Fruit fly (Drosophila melanogaster): ENCODE data around the gene Crk.
A peak's percentile ranks its signal among the peaks of the same experiment; 100 is the strongest.

Gene Crk

dm6 chr4:180780-181179 lies 29.2 kb upstream of the Crk start (continued):
- TF ChIP-seq CG6813 (GFP tag; optimal IDR thresholded peaks at IDR 0.05) (no peak), pita (GFP tag; optimal IDR thresholded peaks at IDR 0.05) (no peak), gem (tag; optimal IDR thresholded peaks at IDR 0.05) (peak; percentile 5), az2 (GFP tag; optimal IDR thresholded peaks at IDR 0.05) (no peak), CG31388 (GFP tag; optimal IDR thresholded peaks at IDR 0.05) (no peak)

- TF ChIP-seq insv (GFP tag; optimal IDR thresholded peaks at IDR 0.05), result no peak
- TF ChIP-seq Chrac-16 (GFP tag; optimal IDR thresholded peaks at IDR 0.05), result no peak
- peak; percentile 38; the same call in 1 of the 3 replicates for TF ChIP-seq row (GFP tag; IDR thresholded peaks at IDR 0.05)
- TF ChIP-seq ac (GFP tag; optimal IDR thresholded peaks at IDR 0.05), result no peak
- TF ChIP-seq cwo (GFP tag; optimal IDR thresholded peaks at IDR 0.05), result no peak
- TF ChIP-seq onecut (GFP tag; IDR thresholded peaks at IDR 0.05), result peak; percentile 5; the same call in 1 of the 2 replicates
- no peak for TF ChIP-seq CG6813 (GFP tag; optimal IDR thresholded peaks at IDR 0.05)
- TF ChIP-seq CG7745 (tag; optimal IDR thresholded peaks at IDR 0.05), result no peak
- TF ChIP-seq MESR4 (GFP tag; optimal IDR thresholded peaks at IDR 0.05), result peak; percentile 5
- TF ChIP-seq CG13624 (GFP tag; optimal IDR thresholded peaks at IDR 0.05), result no peak
- TF ChIP-seq maf-S (GFP tag; optimal IDR thresholded peaks at IDR 0.05), result no peak
- TF ChIP-seq sens (GFP tag), result peak; percentile 53
- TF ChIP-seq CG6765 (GFP tag; optimal IDR thresholded peaks at IDR 0.05), result no peak
- TF ChIP-seq CG11723 (GFP tag; optimal IDR thresholded peaks at IDR 0.05), result peak; percentile 85
- TF ChIP-seq vnd (GFP tag; IDR thresholded peaks at IDR 0.05; ENCODE audit: partially characterized antibody), result no peak
- TF ChIP-seq Sry-δ (GFP tag; optimal IDR thresholded peaks at IDR 0.05), result no peak
- TF ChIP-seq Dref (GFP tag; IDR thresholded peaks at IDR 0.05), result no peak
- TF ChIP-seq HHEX (GFP tag; optimal IDR thresholded peaks at IDR 0.05), result no peak
- peak; percentile 91 for TF ChIP-seq Deaf1 (tag; optimal IDR thresholded peaks at IDR 0.05)
- no peak for TF ChIP-seq CG6254 (GFP tag; optimal IDR thresholded peaks at IDR 0.05)
- TF ChIP-seq pfk (GFP tag; optimal IDR thresholded peaks at IDR 0.05), result peak; percentile 63
- TF ChIP-seq CG14050 (GFP tag; IDR thresholded peaks at IDR 0.05), result no peak
- no peak for TF ChIP-seq gsb (GFP tag; IDR thresholded peaks at IDR 0.05)
- peak; percentile 32 for TF ChIP-seq wek (GFP tag; optimal IDR thresholded peaks at IDR 0.05)
- TF ChIP-seq dimm (GFP tag; IDR thresholded peaks at IDR 0.05), result no peak
- TF ChIP-seq CG17802 (tag; optimal IDR thresholded peaks at IDR 0.05), result peak; percentile 78
- TF ChIP-seq amos (GFP tag; IDR thresholded peaks at IDR 0.05; ENCODE audit: partially characterized antibody), result no peak
- peak; percentile 8 for TF ChIP-seq CG12769 (tag; optimal IDR thresholded peaks at IDR 0.05)
- peak; percentile 91 for TF ChIP-seq CG2199 (GFP tag; IDR thresholded peaks at IDR 0.05)
- TF ChIP-seq Elba2 (GFP tag; optimal IDR thresholded peaks at IDR 0.05), result no peak
- no peak for TF ChIP-seq CoRest (tag; optimal IDR thresholded peaks at IDR 0.05)
- peak; percentile 84 for TF ChIP-seq Med (GFP tag)
- TF ChIP-seq CG30403 (GFP tag; optimal IDR thresholded peaks at IDR 0.05), result no peak
- TF ChIP-seq CG8290 (GFP tag; optimal IDR thresholded peaks at IDR 0.05), result peak; percentile 23
- peak in 1 of 2 experiments; percentile 58 for TF ChIP-seq CG8290 (tag; optimal IDR thresholded peaks at IDR 0.05)
- TF ChIP-seq cad (GFP tag; optimal IDR thresholded peaks at IDR 0.05), result no peak
- TF ChIP-seq CG17359 (tag; optimal IDR thresholded peaks at IDR 0.05), result peak; percentile 5
- peak; percentile 24 for TF ChIP-seq caup (GFP tag; optimal IDR thresholded peaks at IDR 0.05; ENCODE audit: severe bottlenecking)
- no peak for TF ChIP-seq gcm (GFP tag; optimal IDR thresholded peaks at IDR 0.05)
- no peak for TF ChIP-seq CG15514 (GFP tag; optimal IDR thresholded peaks at IDR 0.05)
- no peak for TF ChIP-seq CG9727 (GFP tag; optimal IDR thresholded peaks at IDR 0.05)
- peak in 1 of 2 experiments; percentile 77 for TF ChIP-seq Pdp1 (GFP tag; optimal IDR thresholded peaks at IDR 0.05)
- TF ChIP-seq Mes4 (GFP tag; optimal IDR thresholded peaks at IDR 0.05), result no peak
- no peak for TF ChIP-seq CG2202 (tag; optimal IDR thresholded peaks at IDR 0.05)
- peak; percentile 88 for TF ChIP-seq CG30020 (tag; optimal IDR thresholded peaks at IDR 0.05)
These were observed 28.4 kb upstream of the Crk start for dm6 chr4:181639-182038.

Measured in whole organism, embryonic.